Worm (Caenorhabditis elegans): ENCODE data around the gene abf-5.

abf-5 gene

ce11 chrX:12761295-12761775, 31.3 kb upstream of the abf-5 start (continued):
- TF ChIP-seq pag-3 (tag; optimal IDR thresholded peaks at IDR 0.05; ENCODE audit: borderline replicate concordance, insufficient read depth) (peak; percentile 65), swsn-7 (tag; optimal IDR thresholded peaks at IDR 0.05) (no peak)

- TF ChIP-seq skn-1 (tag; optimal IDR thresholded peaks at IDR 0.05) (no peak), ces-1 (GFP tag; optimal IDR thresholded peaks at IDR 0.05) (no peak), alr-1 (tag; optimal IDR thresholded peaks at IDR 0.05; ENCODE audit: borderline replicate concordance) (no peak), grh-1 (GFP tag; IDR thresholded peaks at IDR 0.05) (no peak), nhr-76 (tag; optimal IDR thresholded peaks at IDR 0.05) (no peak), F16B12.6 (tag; optimal IDR thresholded peaks at IDR 0.05) (no peak), ceh-8 (GFP tag; optimal IDR thresholded peaks at IDR 0.05) (no peak), C34B4.2 (tag; optimal IDR thresholded peaks at IDR 0.05) (no peak)
Observed at ce11 chrX:12761778-12762177, 30.9 kb upstream of the abf-5 start, which contains the start of gene cept-1. Gene cept-1, plus strand, starts transcription at chrX:12762078.

ce11 chrX:12764009-12764408, 28.6 kb upstream of the abf-5 start:
- TF ChIP-seq C04F5.9 (tag; optimal IDR thresholded peaks at IDR 0.05) (no peak), xbp-1 (tag; optimal IDR thresholded peaks at IDR 0.05) (no peak), nhr-237 (tag; optimal IDR thresholded peaks at IDR 0.05) (no peak), jun-1 (tag; optimal IDR thresholded peaks at IDR 0.05) (no peak), nhr-20 (tag; optimal IDR thresholded peaks at IDR 0.05) (no peak), skn-1 (tag; optimal IDR thresholded peaks at IDR 0.05) (no peak), nhr-12 (tag; optimal IDR thresholded peaks at IDR 0.05) (no peak), nhr-77 (tag; optimal IDR thresholded peaks at IDR 0.05) (no peak), snpc-4 (tag; optimal IDR thresholded peaks at IDR 0.05) (no peak), blmp-1 (tag; optimal IDR thresholded peaks at IDR 0.05) (no peak), ets-5 (GFP tag; IDR thresholded peaks at IDR 0.05) (no peak), ceh-88 (GFP tag; IDR thresholded peaks at IDR 0.05) (no peak), fkh-8 (tag; optimal IDR thresholded peaks at IDR 0.05) (no peak), ztf-11 (tag; optimal IDR thresholded peaks at IDR 0.05) (no peak), rnt-1 (tag; optimal IDR thresholded peaks at IDR 0.05) (no peak)

ce11 chrX:12769697-12770096, 23.0 kb upstream of the abf-5 start, which contains the start of gene ilc-17.1:
Gene ilc-17.1, minus strand, starts transcription at chrX:12769797.
- TF ChIP-seq zag-1 (tag; optimal IDR thresholded peaks at IDR 0.05) (no peak), alr-1 (tag; optimal IDR thresholded peaks at IDR 0.05; ENCODE audit: borderline replicate concordance) (no peak), ces-1 (GFP tag; optimal IDR thresholded peaks at IDR 0.05) (no peak), ama-1 (optimal IDR thresholded peaks at IDR 0.05) (no peak), tlp-1 (tag; optimal IDR thresholded peaks at IDR 0.05) (no peak), ztf-4 (tag; optimal IDR thresholded peaks at IDR 0.05) (no peak), lin-15B (tag; optimal IDR thresholded peaks at IDR 0.05) (no peak), mep-1 (tag; optimal IDR thresholded peaks at IDR 0.05) (no peak), nhr-77 (tag; optimal IDR thresholded peaks at IDR 0.05) (no peak), egl-27 (tag; optimal IDR thresholded peaks at IDR 0.05) (no peak), sptf-1 (tag; optimal IDR thresholded peaks at IDR 0.05) (no peak), tbx-2 (tag; optimal IDR thresholded peaks at IDR 0.05) (no peak), mef-2 (tag; optimal IDR thresholded peaks at IDR 0.05) (no peak)

ce11 chrX:12780674-12781073, 12.0 kb upstream of the abf-5 start:
- TF ChIP-seq hpl-2 (GFP tag; optimal IDR thresholded peaks at IDR 0.05) (no peak), elt-2 (tag; optimal IDR thresholded peaks at IDR 0.05) (peak; percentile 80), nhr-76 (tag; optimal IDR thresholded peaks at IDR 0.05) (no peak), ces-1 (GFP tag; optimal IDR thresholded peaks at IDR 0.05) (no peak)
